Worm (Caenorhabditis elegans) whole organism, midembryonic: ENCODE data around the gene try-10.

Source experiments
- T22C8.4 ChIP-seq: fragments of 200-800 bp; sonication (Bioruptor generic); IDR thresholded peaks from 2 replicates; pipeline ENCODE4 v1.3.6; 2022; ENCODE audit warnings: missing genetic modification characterization, missing compliant biosample characterization
- cog-1 ChIP-seq: sonication (generic microtip); optimal IDR thresholded peaks from 2 replicates; lab custom pipeline; 2016; ENCODE audit warnings: missing genetic modification characterization, missing compliant biosample characterization
- flt-1 ChIP-seq: fragments of 200-800 bp; sonication (Bioruptor generic); IDR thresholded peaks from 2 replicates; pipeline ENCODE4 v1.3.6; 2022; ENCODE audit warnings: missing genetic modification characterization, missing compliant biosample characterization
- klf-2 ChIP-seq: fragments of 200-800 bp; sonication (Bioruptor generic); conservative IDR thresholded peaks from 2 replicates; pipeline ENCODE4 v1.3.6; 2022; ENCODE audit warnings: missing genetic modification reagents, missing genetic modification characterization, missing compliant biosample characterization
- ref-1 ChIP-seq: fragments of 200-800 bp; sonication (Bioruptor generic); conservative IDR thresholded peaks from 2 replicates; pipeline ENCODE4 v1.3.6; 2022; ENCODE audit warnings: missing genetic modification reagents, missing genetic modification characterization, missing compliant biosample characterization
- tab-1 ChIP-seq: fragments of 200-800 bp; sonication (Bioruptor generic); IDR thresholded peaks from 2 replicates; pipeline ENCODE4 v1.3.6; 2022; ENCODE audit warnings: missing genetic modification characterization, missing compliant biosample characterization
- ztf-23 ChIP-seq: fragments of 200-800 bp; sonication (Bioruptor generic); IDR thresholded peaks from 2 replicates; pipeline ENCODE4 v1.3.6; 2022; ENCODE audit warnings: missing genetic modification reagents, missing genetic modification characterization, missing compliant biosample characterization
- ztf-29 ChIP-seq: fragments of 200-800 bp; sonication (Bioruptor generic); IDR thresholded peaks from 2 replicates; pipeline ENCODE4 v1.3.6; 2022; ENCODE audit warnings: missing genetic modification reagents, missing genetic modification characterization, missing compliant biosample characterization

DNA sequence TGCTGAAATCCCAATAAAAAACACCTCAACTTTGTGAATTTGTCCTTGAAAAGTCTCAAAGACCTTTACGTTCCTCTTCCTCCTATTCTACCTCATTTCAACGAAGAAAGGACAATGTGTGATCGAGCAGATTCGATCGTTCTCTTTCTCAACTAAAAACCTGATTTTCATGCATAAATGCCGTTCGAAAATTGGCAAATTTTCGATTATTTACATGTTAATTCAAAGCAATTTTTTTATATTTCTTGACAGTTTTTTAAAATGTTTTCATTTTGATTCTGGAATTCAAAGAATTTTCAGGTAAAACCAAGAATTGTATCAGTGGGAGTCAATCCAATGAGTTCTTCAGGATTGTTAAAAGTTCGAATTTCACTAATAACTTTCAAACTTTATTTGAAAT is 44.5 kb downstream of the try-10 start, which contains the start of gene lin-46:
- no peak for TF ChIP-seq ref-1 (GFP tag; lab: Robert Waterston, UW)
- TF ChIP-seq cog-1 (tag; lab: Kevin White, UChicago) = no peak
- TF ChIP-seq klf-2 = no peak
- TF ChIP-seq flt-1 (GFP tag; lab: Robert Waterston, UW) = no peak
- no peak for TF ChIP-seq T22C8.4 (GFP tag; lab: Robert Waterston, UW)
- TF ChIP-seq ztf-23 (GFP tag; lab: Robert Waterston, UW) = no peak
- no peak for TF ChIP-seq tab-1 (GFP tag; lab: Robert Waterston, UW)
- no peak for TF ChIP-seq ztf-29 (GFP tag; lab: Robert Waterston, UW)
